Worm (Caenorhabditis elegans) whole organism, mixed stage, embryonic: ENCODE results near the gene Y60A3A.8.

Source experiments
- lin-13 ChIP-seq: fragments of 150-350 bp; optimal IDR thresholded peaks from 2 replicates; lab custom pipeline; 2014; ENCODE audit warnings: missing biosample characterization, missing genetic modification characterization
- lin-32 ChIP-seq: fragments of 200-800 bp; sonication (Bioruptor generic); optimal IDR thresholded peaks from 2 replicates; lab custom pipeline; 2018; ENCODE audit warnings: mild to moderate bottlenecking, missing genetic modification characterization, missing compliant biosample characterization
- mep-1 ChIP-seq: fragments of 150-350 bp; optimal IDR thresholded peaks from 2 replicates; lab custom pipeline; 2017; ENCODE audit warnings: missing biosample characterization, missing genetic modification reagents, missing genetic modification characterization, inconsistent platforms
- nhr-237 ChIP-seq: fragments of 150-350 bp; optimal IDR thresholded peaks from 2 replicates; lab custom pipeline; 2014; ENCODE audit warnings: missing biosample characterization, missing genetic modification characterization
- nhr-28 ChIP-seq: fragments of 150-350 bp; optimal IDR thresholded peaks from 2 replicates; lab custom pipeline; 2014; ENCODE audit warnings: missing biosample characterization, missing genetic modification characterization
- pha-4 ChIP-seq: fragments of 150-350 bp; optimal IDR thresholded peaks from 2 replicates; lab custom pipeline; 2018; ENCODE audit warnings: missing biosample characterization, missing genetic modification reagents, missing genetic modification characterization
- snpc-4 ChIP-seq: fragments of 150-350 bp; optimal IDR thresholded peaks from 2 replicates; lab custom pipeline; 2014; ENCODE audit warnings: missing biosample characterization, missing genetic modification characterization
- unc-62 ChIP-seq: fragments of 150-350 bp; optimal IDR thresholded peaks from 2 replicates; lab custom pipeline; 2014; ENCODE audit warnings: missing biosample characterization, missing genetic modification reagents, missing genetic modification characterization

DNA sequence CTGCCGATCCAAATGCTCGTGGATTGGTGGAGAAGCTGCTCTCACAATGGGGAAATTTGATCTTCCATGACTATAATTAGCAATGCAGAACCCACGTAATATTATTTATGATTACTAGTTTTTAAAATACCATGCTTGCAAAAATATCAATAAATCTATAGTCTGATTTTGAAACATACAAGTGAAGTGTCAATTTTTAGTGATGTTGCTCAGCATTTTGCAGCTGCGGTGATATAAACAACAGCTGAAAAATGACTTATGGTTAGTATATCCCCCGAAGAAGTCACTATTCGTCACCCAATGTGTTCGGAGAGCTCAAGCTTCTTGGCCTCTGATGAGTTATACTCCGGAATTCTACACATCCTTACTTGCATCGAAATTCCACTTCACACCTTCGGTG is 9.0 kb downstream of the Y60A3A.8 start, which contains the start of gene srh-172:
- TF ChIP-seq pha-4 (tag; lab: Kevin White, UChicago) = no peak
- no peak for TF ChIP-seq lin-13 (tag; lab: Kevin White, UChicago)
- TF ChIP-seq nhr-237 (tag; lab: Kevin White, UChicago) = no peak
- no peak for TF ChIP-seq snpc-4 (tag; lab: Kevin White, UChicago)
- TF ChIP-seq unc-62 (GFP tag; lab: Kevin White, UChicago) = no peak
- TF ChIP-seq mep-1 (tag; lab: Kevin White, UChicago) = no peak
- TF ChIP-seq lin-32 (GFP tag; lab: Kevin White, UChicago) = no peak
- no peak for TF ChIP-seq nhr-28
